Worm (Caenorhabditis elegans) whole organism, early embryonic: ENCODE results near the gene K09D9.1.

Experiments used
- B0310.2 ChIP-seq: sonication (generic microtip); optimal IDR thresholded peaks from 2 replicates; lab custom pipeline; 2016; ENCODE audit warnings: mild to moderate bottlenecking, missing genetic modification characterization, missing compliant biosample characterization
- F13C5.2 ChIP-seq: sonication (generic microtip); optimal IDR thresholded peaks from 2 replicates; lab custom pipeline; 2017; ENCODE audit warnings: mild to moderate bottlenecking, missing genetic modification characterization, inconsistent platforms, missing compliant biosample characterization
- aly-1 ChIP-seq: sonication (generic microtip); optimal IDR thresholded peaks from 2 replicates; lab custom pipeline; 2016; ENCODE audit warnings: missing genetic modification characterization, missing compliant biosample characterization
- ama-1 ChIP-seq: fragments of 150-350 bp; optimal IDR thresholded peaks from 2 replicates; lab custom pipeline; 2014
- ceh-13 ChIP-seq: fragments of 200-800 bp; sonication (Bioruptor generic); optimal IDR thresholded peaks from 2 replicates; lab custom pipeline; 2018; ENCODE audit warnings: mild to moderate bottlenecking, missing genetic modification characterization, missing compliant biosample characterization
- ceh-36 ChIP-seq: sonication (generic microtip); optimal IDR thresholded peaks from 2 replicates; lab custom pipeline; 2016; ENCODE audit warnings: missing genetic modification characterization, inconsistent platforms, missing compliant biosample characterization
- ets-7 ChIP-seq: sonication (generic microtip); optimal IDR thresholded peaks from 2 replicates; lab custom pipeline; 2016; ENCODE audit warnings: missing genotype, missing genetic modification characterization, missing compliant biosample characterization
- flt-1 ChIP-seq: fragments of 200-800 bp; sonication (Bioruptor generic); IDR thresholded peaks from 2 replicates; pipeline ENCODE4 v1.3.6; 2022; ENCODE audit warnings: missing genetic modification characterization, missing compliant biosample characterization
- hmbx-1 ChIP-seq: sonication (generic microtip); optimal IDR thresholded peaks from 2 replicates; lab custom pipeline; 2016; ENCODE audit warnings: mild to moderate bottlenecking, missing genetic modification characterization, missing compliant biosample characterization
- hmg-4 ChIP-seq: fragments of 200-800 bp; sonication (Bioruptor generic); optimal IDR thresholded peaks from 2 replicates; lab custom pipeline; 2018; ENCODE audit warnings: mild to moderate bottlenecking, missing genetic modification characterization, missing compliant biosample characterization
- hnd-1 ChIP-seq: sonication (generic microtip); optimal IDR thresholded peaks from 2 replicates; lab custom pipeline; 2016; ENCODE audit warnings: missing genetic modification characterization, missing compliant biosample characterization
- pes-1 ChIP-seq: fragments of 200-800 bp; sonication (Bioruptor generic); IDR thresholded peaks from 2 replicates; pipeline ENCODE4 v1.3.6; 2022; ENCODE audit warnings: missing genetic modification reagents, missing genetic modification characterization, missing compliant biosample characterization
- scrt-1 ChIP-seq: fragments of 200-800 bp; sonication (Bioruptor generic); IDR thresholded peaks from 2 replicates; pipeline ENCODE4 v1.3.6; 2022; ENCODE audit warnings: missing genetic modification characterization, missing compliant biosample characterization
- sea-1 ChIP-seq: fragments of 200-800 bp; sonication (Bioruptor generic); conservative IDR thresholded peaks from 2 replicates; pipeline ENCODE4 v1.3.6; 2022; ENCODE audit warnings: missing genetic modification characterization, missing compliant biosample characterization
- tbx-11 ChIP-seq: fragments of 200-800 bp; sonication (Bioruptor generic); IDR thresholded peaks from 2 replicates; pipeline ENCODE4 v1.3.6; 2022; ENCODE audit warnings: missing genetic modification characterization, missing compliant biosample characterization
- tbx-37 ChIP-seq: fragments of 200-800 bp; sonication (Bioruptor generic); conservative IDR thresholded peaks from 2 replicates; pipeline ENCODE4 v1.3.6; 2022; ENCODE audit warnings: missing genetic modification reagents, missing genetic modification characterization, missing compliant biosample characterization
- tra-4 ChIP-seq: sonication (generic microtip); optimal IDR thresholded peaks from 2 replicates; lab custom pipeline; 2017; ENCODE audit warnings: missing genetic modification characterization, missing compliant biosample characterization

Gene K09D9.1

ce11 chrV:3985104-3985503 lies 39.7 kb upstream of the K09D9.1 start:
- TF ChIP-seq tra-4 (no peak), F13C5.2 (tag; lab: Kevin White, UChicago) (no peak), ets-7 (tag; lab: Kevin White, UChicago) (no peak)

ce11 chrV:3987616-3988015 lies 37.2 kb upstream of the K09D9.1 start, which contains the start of gene nlp-28:
nlp-28 (plus strand) TSS chrV:3987900.
- TF ChIP-seq scrt-1 (GFP tag; lab: Robert Waterston, UW): no peak
- TF ChIP-seq F13C5.2 (tag; lab: Kevin White, UChicago): no peak
- TF ChIP-seq sea-1 (GFP tag; lab: Robert Waterston, UW): no peak
- no peak for TF ChIP-seq ceh-13
- no peak for TF ChIP-seq B0310.2 (tag; lab: Kevin White, UChicago)
- TF ChIP-seq hmbx-1 (tag; lab: Kevin White, UChicago): no peak
- TF ChIP-seq pes-1 (GFP tag; lab: Robert Waterston, UW): no peak
- TF ChIP-seq ets-7 (tag; lab: Kevin White, UChicago): no peak

- TF ChIP-seq ceh-13 (no peak), ceh-36 (tag; lab: Kevin White, UChicago) (no peak), hmg-4 (GFP tag; lab: Kevin White, UChicago) (no peak), ets-7 (tag; lab: Kevin White, UChicago) (no peak), pes-1 (GFP tag; lab: Robert Waterston, UW) (no peak), scrt-1 (GFP tag; lab: Robert Waterston, UW) (no peak), tra-4 (no peak), flt-1 (no peak), aly-1 (no peak), hnd-1 (tag; lab: Kevin White, UChicago) (no peak), sea-1 (GFP tag; lab: Robert Waterston, UW) (no peak), tbx-37 (no peak)
Observed at ce11 chrV:3989070-3989469, 35.8 kb upstream of the K09D9.1 start, which contains the start of gene nlp-27. nlp-27 (plus strand) TSS chrV:3989378.

- TF ChIP-seq hnd-1 (tag; lab: Kevin White, UChicago): no peak
- no peak for TF ChIP-seq ets-7 (tag; lab: Kevin White, UChicago)
- no peak for TF ChIP-seq sea-1 (GFP tag; lab: Robert Waterston, UW)
- no peak for TF ChIP-seq pes-1 (GFP tag; lab: Robert Waterston, UW)
- no peak for TF ChIP-seq ama-1 (lab: Kevin White, UChicago)
Observed at ce11 chrV:3992334-3992733, 32.5 kb upstream of the K09D9.1 start.

- no peak for TF ChIP-seq hmbx-1 (tag; lab: Kevin White, UChicago)
- no peak for TF ChIP-seq tbx-37
- TF ChIP-seq pes-1 (GFP tag; lab: Robert Waterston, UW): no peak
- no peak for TF ChIP-seq scrt-1 (GFP tag; lab: Robert Waterston, UW)
- TF ChIP-seq hmg-4 (GFP tag; lab: Kevin White, UChicago): no peak
- TF ChIP-seq flt-1: no peak
- TF ChIP-seq tbx-11 (GFP tag; lab: Robert Waterston, UW): no peak
- TF ChIP-seq ceh-36 (tag; lab: Kevin White, UChicago): no peak
- no peak for TF ChIP-seq hnd-1 (tag; lab: Kevin White, UChicago)
- no peak for TF ChIP-seq aly-1
- TF ChIP-seq ceh-13: no peak
- TF ChIP-seq B0310.2 (tag; lab: Kevin White, UChicago): no peak
Observed at ce11 chrV:3994048-3994447, 30.8 kb upstream of the K09D9.1 start, which contains the start of gene K09D9.9. K09D9.9 (minus strand) TSS chrV:3994148.

ce11 chrV:3995838-3996237 lies 29.0 kb upstream of the K09D9.1 start, which contains the start of gene srx-62:
srx-62 (minus strand) TSS chrV:3995938.
- TF ChIP-seq hmbx-1 (tag; lab: Kevin White, UChicago) (no peak), flt-1 (no peak), ets-7 (tag; lab: Kevin White, UChicago) (no peak), ceh-36 (tag; lab: Kevin White, UChicago) (no peak), F13C5.2 (tag; lab: Kevin White, UChicago) (no peak), ama-1 (lab: Kevin White, UChicago) (no peak), aly-1 (no peak), tbx-11 (GFP tag; lab: Robert Waterston, UW) (no peak), pes-1 (GFP tag; lab: Robert Waterston, UW) (no peak), ceh-13 (no peak), tra-4 (no peak), hmg-4 (GFP tag; lab: Kevin White, UChicago) (no peak), sea-1 (GFP tag; lab: Robert Waterston, UW) (no peak)

ce11 chrV:4004577-4004976 lies 20.3 kb upstream of the K09D9.1 start:
- TF ChIP-seq ets-7 (tag; lab: Kevin White, UChicago): no peak
- no peak for TF ChIP-seq ceh-13
- TF ChIP-seq tbx-11 (GFP tag; lab: Robert Waterston, UW): no peak
- TF ChIP-seq tbx-37: no peak
- no peak for TF ChIP-seq aly-1
- TF ChIP-seq ceh-36 (tag; lab: Kevin White, UChicago): no peak
- TF ChIP-seq flt-1: no peak
- no peak for TF ChIP-seq sea-1 (GFP tag; lab: Robert Waterston, UW)
- no peak for TF ChIP-seq B0310.2 (tag; lab: Kevin White, UChicago)
- TF ChIP-seq tra-4: no peak
- TF ChIP-seq ama-1 (lab: Kevin White, UChicago): no peak
- no peak for TF ChIP-seq hnd-1 (tag; lab: Kevin White, UChicago)
- no peak for TF ChIP-seq hmg-4 (GFP tag; lab: Kevin White, UChicago)
- TF ChIP-seq hmbx-1 (tag; lab: Kevin White, UChicago): no peak

ce11 chrV:4005219-4005618 lies 19.6 kb upstream of the K09D9.1 start, which contains the start of gene srh-8:
srh-8 (plus strand) TSS chrV:4005519.
- TF ChIP-seq tbx-11 (GFP tag; lab: Robert Waterston, UW) (no peak), tbx-37 (no peak), ceh-36 (tag; lab: Kevin White, UChicago) (no peak), scrt-1 (GFP tag; lab: Robert Waterston, UW) (no peak), tra-4 (no peak), hmg-4 (GFP tag; lab: Kevin White, UChicago) (no peak)
